Fruit fly (Drosophila melanogaster) S2 (cell line): ENCODE results near the gene brm.

Source experiments
- CG8478 ChIP-seq: fragments of >200 bp; optimal IDR thresholded peaks from 2 replicates; lab custom pipeline; 2018
- CTCF ChIP-seq, 2 experiments: fragments of >200 bp; optimal IDR thresholded peaks; 2 replicates each; lab custom pipeline; 2018

dm6 chr3L:15940823-15941222 lies 41.8 kb downstream of the brm start:
- TF ChIP-seq CTCF (optimal IDR thresholded peaks at IDR 0.05; lab: Kevin White, UChicago) (no peak), CG8478 (lab: Kevin White, UChicago) (no peak)
